Fruit fly (Drosophila melanogaster) whole organism, embryonic: ENCODE results near the gene CG2839.
A peak's percentile ranks its signal among the peaks of the same experiment; 100 is the strongest.

Experiments used
- Adf1 ChIP-seq: fragments of 200-800 bp; sonication (Bioruptor generic); IDR thresholded peaks from 2 replicates; pipeline ENCODE4 v1.3.6; 2022; ENCODE audit warnings: missing biosample characterization, missing genetic modification characterization
- Bdp1 ChIP-seq: fragments of 200-800 bp; sonication (Bioruptor generic); optimal IDR thresholded peaks from 3 replicates; lab custom pipeline; 2016; ENCODE audit warnings: missing biosample characterization, missing genetic modification characterization
- CG11456 ChIP-seq: fragments of 200-800 bp; sonication (Bioruptor generic); IDR thresholded peaks from 3 replicates; pipeline ENCODE4 v1.3.6; 2022; ENCODE audit warnings: missing biosample characterization, missing genetic modification characterization
- CG12299 ChIP-seq: fragments of 200-800 bp; sonication (Bioruptor generic); optimal IDR thresholded peaks from 2 replicates; lab custom pipeline; 2018; ENCODE audit warnings: missing biosample characterization, mild to moderate bottlenecking, missing genetic modification characterization
- CG1233 ChIP-seq: fragments of 200-800 bp; sonication (Bioruptor generic); optimal IDR thresholded peaks from 4 replicates; lab custom pipeline; 2018; ENCODE audit warnings: missing biosample characterization, mild to moderate bottlenecking, missing genetic modification characterization
- CG1529 ChIP-seq: fragments of 200-800 bp; sonication (Bioruptor generic); optimal IDR thresholded peaks from 3 replicates; lab custom pipeline; 2018; ENCODE audit warnings: missing biosample characterization, missing genetic modification characterization
- CG15479 ChIP-seq: fragments of 200-800 bp; sonication (Bioruptor generic); optimal IDR thresholded peaks from 3 replicates; lab custom pipeline; 2019; ENCODE audit warnings: missing biosample characterization, mild to moderate bottlenecking, missing genetic modification characterization, moderate library complexity
- CG15696 ChIP-seq: fragments of 200-800 bp; sonication (Bioruptor generic); optimal IDR thresholded peaks from 2 replicates; lab custom pipeline; 2019; ENCODE audit warnings: missing biosample characterization, mild to moderate bottlenecking, missing genetic modification characterization, moderate library complexity
- CG17359 ChIP-seq: fragments of 200-800 bp; sonication (Bioruptor generic); optimal IDR thresholded peaks from 3 replicates; lab custom pipeline; 2018; ENCODE audit warnings: missing biosample characterization, mild to moderate bottlenecking, missing genetic modification characterization, moderate library complexity
- CG17568 ChIP-seq: fragments of 200-800 bp; sonication (Bioruptor generic); optimal IDR thresholded peaks from 2 replicates; lab custom pipeline; 2018; ENCODE audit warnings: missing biosample characterization, mild to moderate bottlenecking, missing genetic modification characterization, moderate library complexity
- CG2129 ChIP-seq: fragments of 200-800 bp; sonication (Bioruptor generic); IDR thresholded peaks from 2 replicates; pipeline ENCODE4 v1.3.6; 2022; ENCODE audit warnings: missing biosample characterization, missing genetic modification characterization; ENCODE audit not compliant: partially characterized antibody
- CG30403 ChIP-seq: fragments of 200-800 bp; sonication (Bioruptor generic); optimal IDR thresholded peaks from 3 replicates; lab custom pipeline; 2016; ENCODE audit warnings: missing biosample characterization, missing genetic modification characterization
- CG42726 ChIP-seq: fragments of 200-800 bp; sonication (Bioruptor generic); IDR thresholded peaks from 2 replicates; pipeline ENCODE4 v1.3.6; 2022; ENCODE audit warnings: missing biosample characterization, missing genetic modification characterization; ENCODE audit not compliant: partially characterized antibody
- CG4360 ChIP-seq: fragments of 200-800 bp; sonication (Bioruptor generic); IDR thresholded peaks from 2 replicates; pipeline ENCODE4 v1.3.6; 2022; ENCODE audit warnings: missing biosample characterization, missing genetic modification characterization
- CG4707 ChIP-seq: fragments of 200-800 bp; sonication (Bioruptor generic); optimal IDR thresholded peaks from 2 replicates; lab custom pipeline; 2018; ENCODE audit warnings: missing biosample characterization, mild to moderate bottlenecking, missing genetic modification characterization, moderate library complexity
- CTCF ChIP-seq: fragments of 200-800 bp; sonication (Bioruptor generic); optimal IDR thresholded peaks from 2 replicates; lab custom pipeline; 2017; ENCODE audit warnings: missing biosample characterization, mild to moderate bottlenecking, missing genetic modification characterization, moderate library complexity
- Ets65A ChIP-seq: fragments of 200-800 bp; sonication (Bioruptor generic); peaks from one replicate; lab custom pipeline; 2016; ENCODE audit warnings: missing biosample characterization, missing genetic modification characterization
- Med ChIP-seq: fragments of 200-800 bp; sonication (Bioruptor generic); peaks from one replicate; lab custom pipeline; 2016; ENCODE audit warnings: missing biosample characterization, missing genetic modification characterization, mild to moderate bottlenecking, inconsistent platforms, moderate library complexity
- Nf-YB ChIP-seq: fragments of 200-800 bp; sonication (Bioruptor generic); optimal IDR thresholded peaks from 3 replicates; lab custom pipeline; 2019; ENCODE audit warnings: missing biosample characterization, mild to moderate bottlenecking, missing genetic modification characterization, moderate library complexity
- Nf-YC ChIP-seq: fragments of 200-800 bp; optimal IDR thresholded peaks from 3 replicates; lab custom pipeline; 2019; ENCODE audit warnings: missing biosample characterization, mild to moderate bottlenecking, missing genetic modification characterization, moderate library complexity
- Opbp ChIP-seq: fragments of 200-800 bp; sonication (Bioruptor generic); IDR thresholded peaks from 3 replicates; pipeline ENCODE4 v1.3.6; 2022; ENCODE audit warnings: missing biosample characterization, missing genetic modification characterization; ENCODE audit not compliant: partially characterized antibody
- Sox102F ChIP-seq: fragments of 200-800 bp; sonication (Bioruptor generic); optimal IDR thresholded peaks from 2 replicates; lab custom pipeline; 2018; ENCODE audit warnings: missing biosample characterization, mild to moderate bottlenecking, missing genetic modification characterization, moderate library complexity
- Trl ChIP-seq, 3 experiments: fragments of >200 bp in 2 of 3; fragments of 200-800 bp in 1 of 3; sonication (Bioruptor generic) in 1 of 3; optimal IDR thresholded peaks; 2 replicates in 1 of 3; 3 replicates in 2 of 3; lab custom pipeline; 2016 to 2017; ENCODE audit warnings: missing biosample characterization in 1 of 3, missing genetic modification characterization in 1 of 3
- abd-A ChIP-seq: fragments of 200-800 bp; sonication (Bioruptor generic); optimal IDR thresholded peaks from 3 replicates; lab custom pipeline; 2019; ENCODE audit warnings: missing biosample characterization, mild to moderate bottlenecking, missing genetic modification characterization, moderate library complexity
- bbx ChIP-seq: fragments of 200-800 bp; sonication (Bioruptor generic); IDR thresholded peaks from 2 replicates; pipeline ENCODE4 v1.3.6; 2022; ENCODE audit warnings: missing biosample characterization, missing genetic modification characterization; ENCODE audit not compliant: partially characterized antibody
- bsh ChIP-seq, 2 experiments: fragments of 200-800 bp; sonication (Bioruptor generic); optimal IDR thresholded peaks; 2 replicates each; lab custom pipeline; 2017 to 2018; ENCODE audit warnings: mild to moderate bottlenecking in 2 of 2, missing biosample characterization in 2 of 2, missing genetic modification characterization in 2 of 2, moderate library complexity in 1 of 2
- cato ChIP-seq: fragments of 200-800 bp; sonication (Bioruptor generic); optimal IDR thresholded peaks from 2 replicates; lab custom pipeline; 2016; ENCODE audit warnings: missing biosample characterization, missing genetic modification characterization, borderline replicate concordance
- chinmo ChIP-seq: fragments of 200-800 bp; sonication (Bioruptor generic); IDR thresholded peaks from 4 replicates; pipeline ENCODE4 v1.3.6; 2022; ENCODE audit warnings: missing biosample characterization, missing genetic modification characterization; ENCODE audit not compliant: partially characterized antibody
- ci ChIP-seq: fragments of 200-800 bp; sonication (Bioruptor generic); IDR thresholded peaks from 3 replicates; pipeline ENCODE4 v1.3.6; 2022; ENCODE audit warnings: missing biosample characterization, missing genetic modification characterization
- corto ChIP-seq: fragments of 200-800 bp; sonication (Bioruptor generic); optimal IDR thresholded peaks from 2 replicates; lab custom pipeline; 2016; ENCODE audit warnings: missing biosample characterization, mild to moderate bottlenecking, missing genetic modification characterization, moderate library complexity
- crol ChIP-seq: fragments of 200-800 bp; sonication (Bioruptor generic); IDR thresholded peaks from 2 replicates; pipeline ENCODE4 v1.3.6; 2022; ENCODE audit warnings: missing biosample characterization, missing genetic modification characterization
- dan ChIP-seq: fragments of 200-800 bp; sonication (Bioruptor generic); IDR thresholded peaks from 2 replicates; pipeline ENCODE4 v1.3.6; 2022; ENCODE audit warnings: missing biosample characterization, missing genetic modification characterization
- dmrt11E ChIP-seq: fragments of 200-800 bp; sonication (Bioruptor generic); optimal IDR thresholded peaks from 3 replicates; lab custom pipeline; 2018; ENCODE audit warnings: missing biosample characterization, mild to moderate bottlenecking, missing genetic modification characterization, moderate library complexity
- ems ChIP-seq: fragments of 200-800 bp; sonication (Bioruptor generic); optimal IDR thresholded peaks from 3 replicates; lab custom pipeline; 2016; ENCODE audit warnings: missing biosample characterization, missing genetic modification characterization
- fd102C ChIP-seq: fragments of 200-800 bp; sonication (Bioruptor generic); optimal IDR thresholded peaks from 2 replicates; lab custom pipeline; 2018; ENCODE audit warnings: missing biosample characterization, mild to moderate bottlenecking, missing genetic modification characterization, moderate library complexity
- fu2 ChIP-seq: fragments of 200-800 bp; sonication (Bioruptor generic); optimal IDR thresholded peaks from 2 replicates; lab custom pipeline; 2016; ENCODE audit warnings: missing biosample characterization, missing genetic modification characterization
- h ChIP-seq: fragments of >200 bp; optimal IDR thresholded peaks from 2 replicates; lab custom pipeline; 2017
- hbn ChIP-seq: fragments of 200-800 bp; sonication (Bioruptor generic); IDR thresholded peaks from 2 replicates; pipeline ENCODE4 v1.3.6; 2022; ENCODE audit warnings: missing biosample characterization, missing genetic modification characterization; ENCODE audit not compliant: partially characterized antibody
- ind ChIP-seq: fragments of 200-800 bp; sonication (Bioruptor generic); optimal IDR thresholded peaks from 3 replicates; lab custom pipeline; 2016; ENCODE audit warnings: missing biosample characterization, missing genetic modification characterization
- pita ChIP-seq: fragments of 200-800 bp; sonication (Bioruptor generic); optimal IDR thresholded peaks from 2 replicates; lab custom pipeline; 2017; ENCODE audit warnings: missing biosample characterization, mild to moderate bottlenecking, missing genetic modification characterization
- sens ChIP-seq: fragments of 200-800 bp; sonication (Bioruptor generic); peaks from one replicate; lab custom pipeline; 2016; ENCODE audit warnings: missing biosample characterization, missing genetic modification characterization
- seq ChIP-seq: fragments of 200-800 bp; sonication (Bioruptor generic); IDR thresholded peaks from 2 replicates; pipeline ENCODE4 v1.3.6; 2022; ENCODE audit warnings: missing biosample characterization, missing genetic modification characterization
- tin ChIP-seq: fragments of 200-800 bp; sonication (Bioruptor generic); optimal IDR thresholded peaks from 3 replicates; lab custom pipeline; 2016; ENCODE audit warnings: missing biosample characterization, missing genetic modification characterization
- zfh1 ChIP-seq: fragments of 200-800 bp; sonication (Bioruptor generic); IDR thresholded peaks from 3 replicates; pipeline ENCODE4 v1.3.6; 2022; ENCODE audit warnings: missing biosample characterization, missing genetic modification characterization

CG2839 gene

dm6 chr2L:625352-625751 is at the start of gene CG2839:
CG2839 (plus strand) TSS chr2L:625652.
- TF ChIP-seq CG15479 (GFP tag; lab: Kevin White, UChicago): no peak
- no peak for TF ChIP-seq chinmo (GFP tag; lab: Robert Waterston, UW)
- no peak for TF ChIP-seq fu2 (GFP tag; lab: Kevin White, UChicago)
- no peak for TF ChIP-seq bbx (GFP tag; lab: Robert Waterston, UW)
- no peak for TF ChIP-seq CG11456
- no peak for TF ChIP-seq CG4707 (GFP tag; lab: Kevin White, UChicago)
- no peak for TF ChIP-seq zfh1 (GFP tag; lab: Robert Waterston, UW)
- no peak for TF ChIP-seq dan (GFP tag; lab: Robert Waterston, UW)
- no peak for TF ChIP-seq CG30403
- no peak for TF ChIP-seq h
- no peak for TF ChIP-seq bsh (GFP tag; optimal IDR thresholded peaks at IDR 0.05; lab: Kevin White, UChicago)
- TF ChIP-seq ind (GFP tag; lab: Kevin White, UChicago): no peak
- no peak for TF ChIP-seq CG1233 (GFP tag; lab: Kevin White, UChicago)
- no peak for TF ChIP-seq CG17359 (tag; lab: Kevin White, UChicago)
- TF ChIP-seq abd-A (tag; lab: Kevin White, UChicago): no peak
- no peak for TF ChIP-seq Sox102F (GFP tag; lab: Kevin White, UChicago)
- TF ChIP-seq CG2129 (GFP tag; lab: Robert Waterston, UW): no peak
- no peak for TF ChIP-seq Bdp1 (GFP tag; lab: Kevin White, UChicago)
- no peak for TF ChIP-seq Opbp (GFP tag; lab: Robert Waterston, UW)

- TF ChIP-seq CG15696 (no peak), CTCF (GFP tag; lab: Kevin White, UChicago) (peak; percentile 70), ci (GFP tag; lab: Robert Waterston, UW) (0 out of 3 replicates have a peak, but pooled peaks have one; percentile 31), Ets65A (GFP tag; lab: Kevin White, UChicago) (peak; percentile 93), sens (GFP tag; lab: Kevin White, UChicago) (peak; percentile 33), pita (GFP tag; lab: Kevin White, UChicago) (peak; percentile 39)
Observed at dm6 chr2L:576559-577184, 48.8 kb upstream of the CG2839 start, which contains the start of gene Ptth. Ptth (minus strand) TSS chr2L:576896.

- TF ChIP-seq Adf1 (GFP tag; lab: Robert Waterston, UW) (no peak), ems (GFP tag; lab: Kevin White, UChicago) (no peak), corto (GFP tag; lab: Kevin White, UChicago) (no peak)
Observed at dm6 chr2L:577186-577585, 48.3 kb upstream of the CG2839 start, which contains the start of gene Pph13. Pph13 (plus strand) TSS chr2L:577486.

DNA sequence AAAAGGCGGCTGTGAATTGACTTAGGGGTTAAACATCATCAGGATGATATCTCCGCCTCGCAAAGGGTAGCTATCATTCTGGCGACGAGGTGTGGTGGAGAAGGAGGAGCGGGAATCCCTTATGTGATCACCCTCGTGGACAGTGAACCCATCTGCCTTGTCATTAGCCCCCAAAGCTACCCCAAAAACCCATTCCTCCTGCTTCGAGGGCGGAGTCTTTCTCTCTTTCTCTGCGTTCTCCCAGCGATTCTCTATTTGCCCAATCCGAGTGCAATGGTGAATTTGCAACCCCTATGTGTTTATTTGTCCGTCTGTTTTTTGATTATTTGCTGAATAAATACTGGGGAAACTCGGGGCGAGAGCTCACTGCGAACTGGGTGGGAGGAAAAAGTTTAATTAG is 40.2 kb upstream of the CG2839 start:
- TF ChIP-seq CG42726 (GFP tag; lab: Robert Waterston, UW) (no peak), Nf-YC (tag; lab: Kevin White, UChicago) (peak; percentile 95), Med (GFP tag; lab: Kevin White, UChicago) (no peak), CG4360 (GFP tag; lab: Robert Waterston, UW) (no peak), cato (GFP tag; lab: Kevin White, UChicago) (no peak), dmrt11E (tag; lab: Kevin White, UChicago) (no peak), CG15696 (no peak), CG12299 (tag; lab: Kevin White, UChicago) (no peak), crol (peak; percentile 49), hbn (no peak), seq (peak; percentile 81), CG1529 (GFP tag; lab: Kevin White, UChicago) (no peak), tin (no peak), Nf-YB (GFP tag; lab: Kevin White, UChicago) (peak; percentile 95), CG17568 (GFP tag; lab: Kevin White, UChicago) (no peak), Trl (optimal IDR thresholded peaks at IDR 0.05; lab: Kevin White, UChicago) (peak; percentile 24 to 33), Trl (GFP tag; optimal IDR thresholded peaks at IDR 0.05; lab: Kevin White, UChicago) (no peak), fd102C (GFP tag; lab: Kevin White, UChicago) (no peak)
